Worm (Caenorhabditis elegans): Measurements from ENCODE around the gene pes-10.

DNA sequence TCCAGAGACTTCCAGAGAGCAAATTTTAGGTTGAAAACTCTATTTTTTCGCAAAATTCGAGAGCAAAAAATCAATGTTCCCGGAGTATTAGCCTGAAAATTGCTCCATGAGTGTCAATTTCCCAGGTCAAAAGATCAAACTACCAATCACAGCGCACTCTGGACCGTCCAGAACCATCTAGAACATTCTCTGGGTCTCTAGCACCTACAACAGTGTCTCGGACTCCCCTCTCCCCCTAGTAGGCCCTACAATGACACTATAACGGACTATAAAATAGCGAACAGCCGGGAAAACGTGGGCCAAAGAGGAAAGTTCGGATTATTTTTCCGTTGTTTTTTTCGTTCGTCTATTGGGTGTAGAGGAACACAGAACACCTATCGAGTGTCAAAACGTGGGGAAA, 48.3 kb downstream of the pes-10 start:
- TF ChIP-seq nhr-76 (tag; optimal IDR thresholded peaks at IDR 0.05): no peak
- no peak for TF ChIP-seq nhr-237 (tag; optimal IDR thresholded peaks at IDR 0.05)
- no peak for TF ChIP-seq elt-3 (tag; optimal IDR thresholded peaks at IDR 0.05)

All from whole organism, mixed stage, embryonic.